Fruit fly (Drosophila melanogaster): ENCODE measurements around the gene CG43050.

CG43050 gene

dm6 chr2L:13164994-13165801 lies 46.1 kb downstream of the CG43050 start, which contains the start of gene Sirt1 (continued):
- TF ChIP-seq en (GFP tag; optimal IDR thresholded peaks at IDR 0.05) (no peak), Doc2 (GFP tag; IDR thresholded peaks at IDR 0.05) (peak; percentile 8; the same call in 1 of the 2 replicates), dysf (GFP tag; IDR thresholded peaks at IDR 0.05) (peak; percentile 90), GATAe (GFP tag; conservative IDR thresholded peaks at IDR 0.05) (no peak), org-1 (GFP tag; optimal IDR thresholded peaks at IDR 0.05) (peak; percentile 72), trh (GFP tag; optimal IDR thresholded peaks at IDR 0.05) (peak; percentile 57), Trl (optimal IDR thresholded peaks at IDR 0.05) (no peak), Trl (GFP tag; optimal IDR thresholded peaks at IDR 0.05) (peak; percentile 14), pros (GFP tag; optimal IDR thresholded peaks at IDR 0.05) (no peak), CG10959 (GFP tag; IDR thresholded peaks at IDR 0.05) (peak; percentile 55), CG5953 (GFP tag; IDR thresholded peaks at IDR 0.05) (peak; percentile 29; the same call in 1 of the 2 replicates), CG7357 (GFP tag; IDR thresholded peaks at IDR 0.05) (peak; percentile 83), MESR4 (GFP tag; optimal IDR thresholded peaks at IDR 0.05) (peak; percentile 99), fru (optimal IDR thresholded peaks at IDR 0.05) (no peak), crp (GFP tag; optimal IDR thresholded peaks at IDR 0.05) (peak in 1 of 2 experiments; percentile 49), CG18011 (GFP tag; optimal IDR thresholded peaks at IDR 0.05) (peak; percentile 47), CG6254 (GFP tag; optimal IDR thresholded peaks at IDR 0.05) (peak; percentile 43), ham (GFP tag; IDR thresholded peaks at IDR 0.05) (no peak), CG31224 (GFP tag; IDR thresholded peaks at IDR 0.05) (peak; percentile 79), HLHmδ (GFP tag; optimal IDR thresholded peaks at IDR 0.05) (peak; percentile 32), CG17186 (GFP tag; optimal IDR thresholded peaks at IDR 0.05) (no peak), Kr (GFP tag; optimal IDR thresholded peaks at IDR 0.05) (no peak), hbn (GFP tag; IDR thresholded peaks at IDR 0.05; ENCODE audit: partially characterized antibody) (no peak), CG14014 (GFP tag; IDR thresholded peaks at IDR 0.05) (peak; percentile 74; the same call in 1 of the 2 replicates), dan (GFP tag; IDR thresholded peaks at IDR 0.05) (peak; percentile 56), TFAM (GFP tag; optimal IDR thresholded peaks at IDR 0.05) (no peak), Fer1 (GFP tag; optimal IDR thresholded peaks at IDR 0.05) (peak; percentile 65), sqz (GFP tag; optimal IDR thresholded peaks at IDR 0.05) (no peak), amos (GFP tag; IDR thresholded peaks at IDR 0.05; ENCODE audit: partially characterized antibody) (peak; percentile 4; the same call in 1 of the 2 replicates), CG32767 (GFP tag; IDR thresholded peaks at IDR 0.05) (peak; percentile 98), usp (GFP tag; optimal IDR thresholded peaks at IDR 0.05) (no peak), CG31365 (tag; optimal IDR thresholded peaks at IDR 0.05) (peak; percentile 29), Dll (GFP tag; IDR thresholded peaks at IDR 0.05; ENCODE audit: partially characterized antibody) (no peak; the same call in 3 of the 4 replicates), ERR (GFP tag; optimal IDR thresholded peaks at IDR 0.05) (no peak), CG7963 (GFP tag; IDR thresholded peaks at IDR 0.05; ENCODE audit: partially characterized antibody) (no peak), sim (GFP tag; IDR thresholded peaks at IDR 0.05) (no peak), Hr78 (GFP tag; optimal IDR thresholded peaks at IDR 0.05) (no peak), pzg (GFP tag; optimal IDR thresholded peaks at IDR 0.05) (peak; percentile 56), btn (GFP tag; optimal IDR thresholded peaks at IDR 0.05) (no peak), luna (GFP tag; optimal IDR thresholded peaks at IDR 0.05) (no peak), dmrt11E (tag; optimal IDR thresholded peaks at IDR 0.05) (peak; percentile 92), ab (GFP tag; optimal IDR thresholded peaks at IDR 0.05) (no peak), bcd (GFP tag; optimal IDR thresholded peaks at IDR 0.05) (peak; percentile 91), CG1529 (GFP tag; optimal IDR thresholded peaks at IDR 0.05) (peak; percentile 65), HHEX (GFP tag; optimal IDR thresholded peaks at IDR 0.05) (peak; percentile 82), Chrac-16 (GFP tag; optimal IDR thresholded peaks at IDR 0.05) (peak; percentile 90), CG2712 (tag; optimal IDR thresholded peaks at IDR 0.05) (peak; percentile 90), CG9797 (GFP tag; optimal IDR thresholded peaks at IDR 0.05) (peak; percentile 70), hkb (optimal IDR thresholded peaks at IDR 0.05) (no peak), hkb (GFP tag; IDR thresholded peaks at IDR 0.05) (peak; percentile 46; the same call in 1 of the 2 replicates)

Data from whole organism, embryonic.